Fruit fly (Drosophila melanogaster) whole organism, wandering third instar larva: ENCODE results near the gene CG15544.

Source experiments
- GATAd ChIP-seq: sonication (Bioruptor generic); optimal IDR thresholded peaks from 2 replicates; lab custom pipeline; 2016; ENCODE audit warnings: missing biosample characterization, missing genetic modification characterization
- Mio ChIP-seq: sonication (Bioruptor generic); optimal IDR thresholded peaks from 2 replicates; lab custom pipeline; 2016; ENCODE audit warnings: missing biosample characterization, missing genetic modification characterization
- OdsH ChIP-seq: fragments of 200-800 bp; sonication (Bioruptor generic); optimal IDR thresholded peaks from 2 replicates; lab custom pipeline; 2016; ENCODE audit warnings: missing biosample characterization, mild to moderate bottlenecking, missing genetic modification characterization
- Rel ChIP-seq, 2 experiments: fragments of 200-800 bp; sonication (Bioruptor generic) in 1 of 2; optimal IDR thresholded peaks; 2 replicates in 1 of 2; 3 replicates in 1 of 2; lab custom pipeline; 2016 to 2019; ENCODE audit warnings: mild to moderate bottlenecking in 2 of 2, missing biosample characterization in 2 of 2, missing genetic modification characterization in 2 of 2, moderate library complexity in 1 of 2
- Sp1 ChIP-seq: fragments of 200-800 bp; sonication (Bioruptor generic); optimal IDR thresholded peaks from 3 replicates; lab custom pipeline; 2019; ENCODE audit warnings: missing biosample characterization, mild to moderate bottlenecking, missing genetic modification characterization, moderate library complexity
- dmrt93B ChIP-seq: fragments of 200-800 bp; sonication (Bioruptor generic); optimal IDR thresholded peaks from 2 replicates; lab custom pipeline; 2018; ENCODE audit warnings: missing biosample characterization, mild to moderate bottlenecking, missing genetic modification characterization
- foxo ChIP-seq, 2 experiments: fragments of 200-800 bp; sonication (Bioruptor generic); optimal IDR thresholded peaks; 2 replicates in 1 of 2; 3 replicates in 1 of 2; lab custom pipeline; 2016 to 2017; ENCODE audit warnings: missing biosample characterization in 2 of 2, missing genetic modification characterization in 2 of 2
- h ChIP-seq: fragments of 200-800 bp; sonication (Bioruptor generic); optimal IDR thresholded peaks from 3 replicates; lab custom pipeline; 2016; ENCODE audit warnings: missing biosample characterization, mild to moderate bottlenecking, missing genetic modification characterization
- sage ChIP-seq: fragments of 200-800 bp; sonication (Bioruptor generic); optimal IDR thresholded peaks from 2 replicates; lab custom pipeline; 2016; ENCODE audit warnings: missing biosample characterization, mild to moderate bottlenecking, missing genetic modification characterization
- sv ChIP-seq: fragments of 200-800 bp; sonication (Bioruptor generic); optimal IDR thresholded peaks from 3 replicates; lab custom pipeline; 2016; ENCODE audit warnings: missing biosample characterization, missing genetic modification characterization
- tai ChIP-seq: sonication (Bioruptor generic); optimal IDR thresholded peaks from 2 replicates; lab custom pipeline; 2016; ENCODE audit warnings: missing biosample characterization, missing genetic modification characterization
- usp ChIP-seq: fragments of >200 bp; optimal IDR thresholded peaks from 2 replicates; lab custom pipeline; 2017; ENCODE audit warnings: missing biosample characterization, missing genetic modification characterization
- woc ChIP-seq: sonication (Bioruptor generic); optimal IDR thresholded peaks from 2 replicates; lab custom pipeline; 2016; ENCODE audit warnings: missing biosample characterization, mild to moderate bottlenecking, missing genetic modification characterization

DNA sequence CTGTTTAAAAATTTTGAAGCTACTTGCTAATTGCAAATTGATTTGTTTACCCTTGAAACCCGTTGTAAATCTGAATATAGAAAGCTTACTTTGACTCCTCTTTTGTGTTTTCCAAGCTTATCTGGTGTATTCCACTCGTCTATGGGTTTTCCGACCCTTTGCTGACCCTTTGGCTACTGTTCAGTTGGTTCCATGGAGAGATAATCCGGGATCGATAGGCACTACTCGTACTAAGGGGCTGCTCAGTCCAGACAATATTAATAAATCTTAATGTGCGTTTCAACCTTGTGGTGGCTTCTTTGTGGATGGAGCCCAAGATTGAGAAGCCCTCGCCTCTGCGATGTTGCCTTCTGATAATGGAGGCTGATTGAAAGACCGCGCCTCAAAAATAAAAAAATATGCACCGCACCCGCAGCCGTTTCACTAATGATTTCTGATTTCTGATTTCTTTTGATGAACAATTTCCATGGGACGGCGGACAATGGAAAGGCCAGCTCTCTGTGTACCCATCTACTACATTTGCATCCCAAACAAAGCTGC, 17.3 kb upstream of the CG15544 start:
- TF ChIP-seq Sp1 (no peak), h (GFP tag; lab: Kevin White, UChicago) (no peak), sage (GFP tag; lab: Kevin White, UChicago) (no peak), Mio (no peak), tai (no peak), woc (GFP tag; lab: Kevin White, UChicago) (no peak), foxo (GFP tag; optimal IDR thresholded peaks at IDR 0.05; lab: Kevin White, UChicago) (no peak), OdsH (GFP tag; lab: Kevin White, UChicago) (no peak), dmrt93B (GFP tag; lab: Kevin White, UChicago) (no peak), Rel (GFP tag; optimal IDR thresholded peaks at IDR 0.05; lab: Kevin White, UChicago) (no peak), Rel (tag; optimal IDR thresholded peaks at IDR 0.05; lab: Kevin White, UChicago) (no peak), usp (no peak), sv (no peak), GATAd (GFP tag; lab: Kevin White, UChicago) (no peak)
